Fruit fly (Drosophila melanogaster) whole organism, embryonic: ENCODE data around the gene CG32106.

Source experiments
- Atf3 ChIP-seq: fragments of 200-800 bp; sonication (Bioruptor generic); optimal IDR thresholded peaks from 3 replicates; lab custom pipeline; 2016; ENCODE audit warnings: missing biosample characterization, missing genetic modification characterization
- BEAF-32 ChIP-seq: fragments of 200-800 bp; sonication (Bioruptor generic); optimal IDR thresholded peaks from 3 replicates; lab custom pipeline; 2017; ENCODE audit warnings: missing biosample characterization, missing genetic modification characterization, mild to moderate bottlenecking, moderate library complexity, missing genetic modification reagents
- CG10147 ChIP-seq: fragments of 200-800 bp; sonication (Bioruptor generic); optimal IDR thresholded peaks from 2 replicates; lab custom pipeline; 2019; ENCODE audit warnings: missing biosample characterization, mild to moderate bottlenecking, missing genetic modification characterization, moderate library complexity
- CG11695 ChIP-seq: fragments of 200-800 bp; sonication (Bioruptor generic); IDR thresholded peaks from 3 replicates; pipeline ENCODE4 v1.3.6; 2022; ENCODE audit warnings: missing biosample characterization, missing genetic modification characterization
- CG11696 ChIP-seq: fragments of 200-800 bp; sonication (Bioruptor generic); IDR thresholded peaks from 2 replicates; pipeline ENCODE4 v1.3.6; 2022; ENCODE audit warnings: missing biosample characterization, missing genetic modification characterization
- CG12155 ChIP-seq: fragments of 200-800 bp; sonication (Bioruptor generic); optimal IDR thresholded peaks from 3 replicates; lab custom pipeline; 2016; ENCODE audit warnings: missing biosample characterization, missing genetic modification characterization
- CG12219 ChIP-seq: fragments of 200-800 bp; sonication (Bioruptor generic); optimal IDR thresholded peaks from 3 replicates; lab custom pipeline; 2018; ENCODE audit warnings: missing biosample characterization, mild to moderate bottlenecking, missing genetic modification characterization
- CG15269 ChIP-seq: fragments of 200-800 bp; sonication (Bioruptor generic); optimal IDR thresholded peaks from 2 replicates; lab custom pipeline; 2018; ENCODE audit warnings: missing biosample characterization, mild to moderate bottlenecking, missing genetic modification characterization, moderate library complexity
- CG17359 ChIP-seq: fragments of 200-800 bp; sonication (Bioruptor generic); optimal IDR thresholded peaks from 3 replicates; lab custom pipeline; 2018; ENCODE audit warnings: missing biosample characterization, mild to moderate bottlenecking, missing genetic modification characterization, moderate library complexity
- CG17612 ChIP-seq: fragments of 200-800 bp; sonication (Bioruptor generic); IDR thresholded peaks from 2 replicates; pipeline ENCODE4 v1.3.6; 2022; ENCODE audit warnings: missing biosample characterization, missing genetic modification characterization
- CG3281 ChIP-seq: fragments of 200-800 bp; sonication (Bioruptor generic); optimal IDR thresholded peaks from 3 replicates; lab custom pipeline; 2017; ENCODE audit warnings: missing biosample characterization, mild to moderate bottlenecking, missing genetic modification characterization
- CG34224 ChIP-seq: fragments of 200-800 bp; sonication (Bioruptor generic); IDR thresholded peaks from 3 replicates; pipeline ENCODE4 v1.3.6; 2022; ENCODE audit warnings: missing biosample characterization, missing genetic modification characterization; ENCODE audit not compliant: partially characterized antibody
- CG43689 ChIP-seq: fragments of 200-800 bp; sonication (Bioruptor generic); IDR thresholded peaks from 2 replicates; pipeline ENCODE4 v1.3.6; 2022; ENCODE audit warnings: missing biosample characterization, missing genetic modification characterization
- CG7987 ChIP-seq: fragments of 200-800 bp; sonication (Bioruptor generic); optimal IDR thresholded peaks from 2 replicates; lab custom pipeline; 2018; ENCODE audit warnings: missing biosample characterization, mild to moderate bottlenecking, missing genetic modification characterization, moderate library complexity
- CG9215 ChIP-seq: fragments of 200-800 bp; sonication (Bioruptor generic); IDR thresholded peaks from 2 replicates; pipeline ENCODE4 v1.3.6; 2022; ENCODE audit warnings: missing biosample characterization, missing genetic modification characterization
- CkIIα-i1 ChIP-seq: fragments of 200-800 bp; sonication (Bioruptor generic); IDR thresholded peaks from 2 replicates; pipeline ENCODE4 v1.3.6; 2022; ENCODE audit warnings: missing biosample characterization, missing genetic modification characterization
- CoRest ChIP-seq: fragments of 200-800 bp; sonication (Bioruptor generic); optimal IDR thresholded peaks from 3 replicates; lab custom pipeline; 2018; ENCODE audit warnings: missing biosample characterization, mild to moderate bottlenecking, missing genetic modification characterization, moderate library complexity
- Dad ChIP-seq: fragments of 200-800 bp; sonication (Bioruptor generic); optimal IDR thresholded peaks from 3 replicates; lab custom pipeline; 2016; ENCODE audit warnings: missing biosample characterization, missing genetic modification characterization
- Deaf1 ChIP-seq: fragments of 200-800 bp; optimal IDR thresholded peaks from 3 replicates; lab custom pipeline; 2019; ENCODE audit warnings: missing biosample characterization, mild to moderate bottlenecking, missing genetic modification characterization, moderate library complexity
- E2f1 ChIP-seq: fragments of 200-800 bp; sonication (Bioruptor generic); IDR thresholded peaks from 2 replicates; pipeline ENCODE4 v1.3.6; 2022; ENCODE audit warnings: missing biosample characterization, missing genetic modification characterization
- GATAe ChIP-seq: fragments of 200-800 bp; sonication (Bioruptor generic); conservative IDR thresholded peaks from 2 replicates; pipeline ENCODE4 v1.3.6; 2022; ENCODE audit warnings: missing biosample characterization, missing genetic modification characterization
- MBD-R2 ChIP-seq: fragments of 200-800 bp; sonication (Bioruptor generic); IDR thresholded peaks from 2 replicates; pipeline ENCODE4 v1.3.6; 2022; ENCODE audit warnings: missing biosample characterization, missing genetic modification characterization
- NK7.1 ChIP-seq: fragments of 200-800 bp; sonication (Bioruptor generic); optimal IDR thresholded peaks from 3 replicates; lab custom pipeline; 2016; ENCODE audit warnings: missing biosample characterization, missing genetic modification characterization
- Nf-YC ChIP-seq: fragments of 200-800 bp; optimal IDR thresholded peaks from 3 replicates; lab custom pipeline; 2019; ENCODE audit warnings: missing biosample characterization, mild to moderate bottlenecking, missing genetic modification characterization, moderate library complexity
- Opbp ChIP-seq: fragments of 200-800 bp; sonication (Bioruptor generic); IDR thresholded peaks from 3 replicates; pipeline ENCODE4 v1.3.6; 2022; ENCODE audit warnings: missing biosample characterization, missing genetic modification characterization; ENCODE audit not compliant: partially characterized antibody
- PHDP ChIP-seq: fragments of 200-800 bp; sonication (Bioruptor generic); optimal IDR thresholded peaks from 3 replicates; lab custom pipeline; 2018; ENCODE audit warnings: missing biosample characterization, mild to moderate bottlenecking, missing genetic modification characterization, moderate library complexity
- TFAM ChIP-seq: fragments of 200-800 bp; sonication (Bioruptor generic); optimal IDR thresholded peaks from 2 replicates; lab custom pipeline; 2017; ENCODE audit warnings: missing biosample characterization, missing genetic modification characterization, inconsistent platforms
- Xbp1 ChIP-seq: fragments of 200-800 bp; sonication (Bioruptor generic); optimal IDR thresholded peaks from 3 replicates; lab custom pipeline; 2016; ENCODE audit warnings: missing biosample characterization, mild to moderate bottlenecking, missing genetic modification characterization
- ara ChIP-seq: fragments of 200-800 bp; sonication (Bioruptor generic); IDR thresholded peaks from 2 replicates; pipeline ENCODE4 v1.3.6; 2022; ENCODE audit warnings: missing biosample characterization, missing genetic modification characterization
- bbx ChIP-seq: fragments of 200-800 bp; sonication (Bioruptor generic); IDR thresholded peaks from 2 replicates; pipeline ENCODE4 v1.3.6; 2022; ENCODE audit warnings: missing biosample characterization, missing genetic modification characterization; ENCODE audit not compliant: partially characterized antibody
- bcd ChIP-seq: fragments of 200-800 bp; sonication (Bioruptor generic); optimal IDR thresholded peaks from 2 replicates; lab custom pipeline; 2017; ENCODE audit warnings: missing biosample characterization, mild to moderate bottlenecking, missing genetic modification characterization
- btn ChIP-seq: fragments of 200-800 bp; sonication (Bioruptor generic); optimal IDR thresholded peaks from 2 replicates; lab custom pipeline; 2016; ENCODE audit warnings: missing biosample characterization, missing genetic modification characterization
- ci ChIP-seq: fragments of 200-800 bp; sonication (Bioruptor generic); IDR thresholded peaks from 3 replicates; pipeline ENCODE4 v1.3.6; 2022; ENCODE audit warnings: missing biosample characterization, missing genetic modification characterization
- cwo ChIP-seq: fragments of 200-800 bp; sonication (Bioruptor generic); optimal IDR thresholded peaks from 3 replicates; lab custom pipeline; 2017; ENCODE audit warnings: missing biosample characterization, missing genetic modification characterization, mild to moderate bottlenecking, moderate library complexity, missing genetic modification reagents
- da ChIP-seq: fragments of 200-800 bp; sonication (Bioruptor generic); optimal IDR thresholded peaks from 2 replicates; lab custom pipeline; 2016; ENCODE audit warnings: missing biosample characterization, missing genetic modification characterization
- dmrt99B ChIP-seq: fragments of 200-800 bp; sonication (Bioruptor generic); optimal IDR thresholded peaks from 2 replicates; lab custom pipeline; 2018; ENCODE audit warnings: missing biosample characterization, mild to moderate bottlenecking, missing genetic modification characterization, moderate library complexity
- dysf ChIP-seq: fragments of 200-800 bp; sonication (Bioruptor generic); IDR thresholded peaks from 3 replicates; pipeline ENCODE4 v1.3.6; 2022; ENCODE audit warnings: missing biosample characterization, missing genetic modification characterization
- ems ChIP-seq: fragments of 200-800 bp; sonication (Bioruptor generic); optimal IDR thresholded peaks from 3 replicates; lab custom pipeline; 2016; ENCODE audit warnings: missing biosample characterization, missing genetic modification characterization
- en ChIP-seq: fragments of 200-800 bp; sonication (Bioruptor generic); optimal IDR thresholded peaks from 2 replicates; lab custom pipeline; 2016; ENCODE audit warnings: missing biosample characterization, missing genetic modification characterization
- esg ChIP-seq: fragments of 200-800 bp; sonication (Bioruptor generic); conservative IDR thresholded peaks from 2 replicates; pipeline ENCODE4 v1.3.6; 2022; ENCODE audit warnings: missing biosample characterization, missing genetic modification characterization
- fd96Cb ChIP-seq: fragments of 200-800 bp; sonication (Bioruptor generic); optimal IDR thresholded peaks from 2 replicates; lab custom pipeline; 2018; ENCODE audit warnings: missing biosample characterization, mild to moderate bottlenecking, missing genetic modification characterization, moderate library complexity
- grau ChIP-seq: fragments of 200-800 bp; optimal IDR thresholded peaks from 3 replicates; lab custom pipeline; 2019; ENCODE audit warnings: missing biosample characterization, mild to moderate bottlenecking, missing genetic modification characterization, moderate library complexity
- hbn ChIP-seq: fragments of 200-800 bp; sonication (Bioruptor generic); IDR thresholded peaks from 2 replicates; pipeline ENCODE4 v1.3.6; 2022; ENCODE audit warnings: missing biosample characterization, missing genetic modification characterization; ENCODE audit not compliant: partially characterized antibody
- lilli ChIP-seq: fragments of 200-800 bp; sonication (Bioruptor generic); optimal IDR thresholded peaks from 3 replicates; lab custom pipeline; 2016; ENCODE audit warnings: missing biosample characterization, missing genetic modification characterization
- nerfin-1 ChIP-seq: fragments of 200-800 bp; sonication (Bioruptor generic); optimal IDR thresholded peaks from 3 replicates; lab custom pipeline; 2019; ENCODE audit warnings: missing biosample characterization, mild to moderate bottlenecking, missing genetic modification characterization, moderate library complexity
- nom ChIP-seq: fragments of 200-800 bp; sonication (Bioruptor generic); optimal IDR thresholded peaks from 2 replicates; lab custom pipeline; 2017; ENCODE audit warnings: missing biosample characterization, missing genetic modification characterization, mild to moderate bottlenecking, moderate library complexity, missing genetic modification reagents
- p53 ChIP-seq: fragments of 200-800 bp; sonication (Bioruptor generic); optimal IDR thresholded peaks from 2 replicates; lab custom pipeline; 2016; ENCODE audit warnings: missing biosample characterization, missing genetic modification characterization
- row ChIP-seq: fragments of 200-800 bp; sonication (Bioruptor generic); IDR thresholded peaks from 3 replicates; pipeline ENCODE4 v1.3.6; 2022; ENCODE audit warnings: missing biosample characterization, missing genetic modification characterization
- sna ChIP-seq: fragments of 200-800 bp; sonication (Bioruptor generic); IDR thresholded peaks from 2 replicates; pipeline ENCODE4 v1.3.6; 2022; ENCODE audit warnings: missing biosample characterization, missing genetic modification characterization; ENCODE audit not compliant: partially characterized antibody
- sug ChIP-seq: fragments of 200-800 bp; optimal IDR thresholded peaks from 2 replicates; lab custom pipeline; 2019; ENCODE audit warnings: missing biosample characterization, mild to moderate bottlenecking, missing genetic modification characterization, moderate library complexity
- yki ChIP-seq: fragments of >200 bp; optimal IDR thresholded peaks from 3 replicates; lab custom pipeline; 2018
- z ChIP-seq: fragments of 200-800 bp; sonication (Bioruptor generic); IDR thresholded peaks from 3 replicates; pipeline ENCODE4 v1.3.6; 2022; ENCODE audit warnings: missing biosample characterization, missing genetic modification characterization

The CG32106 gene

dm6 chr3L:12794532-12794931 lies 16.0 kb upstream of the CG32106 start:
- TF ChIP-seq E2f1 (GFP tag; lab: Robert Waterston, UW) = no peak
- no peak for TF ChIP-seq z (GFP tag; lab: Robert Waterston, UW)
- TF ChIP-seq Nf-YC (tag; lab: Kevin White, UChicago) = peak; percentile 88
- no peak for TF ChIP-seq CkIIα-i1 (GFP tag; lab: Robert Waterston, UW)
- peak; percentile 3 for TF ChIP-seq Xbp1 (GFP tag; lab: Kevin White, UChicago)
- no peak for TF ChIP-seq cwo (GFP tag; lab: Kevin White, UChicago)
- TF ChIP-seq yki (lab: Kevin White, UChicago) = no peak
- no peak for TF ChIP-seq CG11696 (GFP tag; lab: Robert Waterston, UW)
- peak; percentile 87 for TF ChIP-seq sna (GFP tag; lab: Robert Waterston, UW)
- peak; percentile 91 for TF ChIP-seq CG34224 (GFP tag; lab: Robert Waterston, UW)
- TF ChIP-seq CG15269 (tag; lab: Kevin White, UChicago) = no peak
- TF ChIP-seq BEAF-32 (GFP tag; lab: Kevin White, UChicago) = peak; percentile 82
- TF ChIP-seq dmrt99B (tag; lab: Kevin White, UChicago) = no peak
- TF ChIP-seq nerfin-1 (tag; lab: Kevin White, UChicago) = no peak
- no peak for TF ChIP-seq CG11695
- no peak for TF ChIP-seq CG9215 (GFP tag; lab: Robert Waterston, UW)
- no peak for TF ChIP-seq NK7.1 (GFP tag; lab: Kevin White, UChicago)
- TF ChIP-seq Deaf1 (tag; lab: Kevin White, UChicago) = peak; percentile 24
- no peak for TF ChIP-seq Dad (GFP tag; lab: Kevin White, UChicago)
- TF ChIP-seq CG17612 (GFP tag; lab: Robert Waterston, UW) = no peak
- peak; percentile 85; the same call in 2 of the 3 replicates for TF ChIP-seq Opbp (GFP tag; lab: Robert Waterston, UW)
- TF ChIP-seq sug (tag; lab: Kevin White, UChicago) = peak; percentile 24
- no peak for TF ChIP-seq CoRest (tag; lab: Kevin White, UChicago)
- no peak for TF ChIP-seq da (GFP tag; lab: Kevin White, UChicago)
- peak; percentile 16 for TF ChIP-seq PHDP (tag; lab: Kevin White, UChicago)
- TF ChIP-seq CG12219 (GFP tag; lab: Kevin White, UChicago) = no peak
- TF ChIP-seq btn (GFP tag; lab: Kevin White, UChicago) = no peak
- TF ChIP-seq esg (GFP tag; lab: Robert Waterston, UW) = no peak
- TF ChIP-seq Atf3 (GFP tag; lab: Kevin White, UChicago) = no peak
- TF ChIP-seq row (GFP tag; lab: Robert Waterston, UW) = no peak; the same call in 2 of the 3 replicates
- 0 out of 3 replicates have a peak, but pooled peaks have one; percentile 23 for TF ChIP-seq ci (GFP tag; lab: Robert Waterston, UW)
- no peak for TF ChIP-seq ara (GFP tag; lab: Robert Waterston, UW)
- no peak for TF ChIP-seq nom (GFP tag; lab: Kevin White, UChicago)
- TF ChIP-seq dysf (GFP tag; lab: Robert Waterston, UW) = no peak
- TF ChIP-seq CG10147 = no peak
- TF ChIP-seq CG12155 (GFP tag; lab: Kevin White, UChicago) = no peak
- no peak for TF ChIP-seq p53 (GFP tag; lab: Kevin White, UChicago)
- TF ChIP-seq lilli (GFP tag; lab: Kevin White, UChicago) = no peak
- no peak for TF ChIP-seq grau (tag; lab: Kevin White, UChicago)
- TF ChIP-seq hbn (GFP tag; lab: Robert Waterston, UW) = peak; percentile 84
- TF ChIP-seq TFAM = no peak
- no peak for TF ChIP-seq ems (GFP tag; lab: Kevin White, UChicago)
- TF ChIP-seq fd96Cb (tag; lab: Kevin White, UChicago) = no peak
- no peak for TF ChIP-seq CG3281 (GFP tag; lab: Kevin White, UChicago)
- peak; percentile 88 for TF ChIP-seq bbx (GFP tag; lab: Robert Waterston, UW)
- TF ChIP-seq bcd (GFP tag; lab: Kevin White, UChicago) = no peak
- no peak for TF ChIP-seq en (GFP tag; lab: Kevin White, UChicago)
- TF ChIP-seq GATAe (GFP tag; lab: Robert Waterston, UW) = no peak
- TF ChIP-seq CG43689 = no peak
- peak; percentile 71 for TF ChIP-seq MBD-R2 (GFP tag; lab: Robert Waterston, UW)
- peak; percentile 6 for TF ChIP-seq CG17359 (tag; lab: Kevin White, UChicago)
- no peak for TF ChIP-seq CG7987 (GFP tag; lab: Kevin White, UChicago)
